Fruit fly (Drosophila melanogaster) whole organism, wandering third instar larva: Measurements from ENCODE around the gene Mocs1.
A peak's percentile ranks its signal among the peaks of the same experiment; 100 is the strongest.

Experiments used
- Abd-B ChIP-seq: fragments of >200 bp; optimal IDR thresholded peaks from 2 replicates; lab custom pipeline; 2017; ENCODE audit warnings: missing biosample characterization, missing genetic modification characterization
- Hr78 ChIP-seq: fragments of >200 bp; optimal IDR thresholded peaks from 2 replicates; lab custom pipeline; 2017; ENCODE audit warnings: missing biosample characterization, missing genetic modification characterization
- Myc ChIP-seq: fragments of >200 bp; optimal IDR thresholded peaks from 2 replicates; lab custom pipeline; 2017

dm6 chr3L:11064689-11065088, 5.6 kb upstream of the Mocs1 start, which contains the start of the genes CG32075, CG45101 and SuUR:
- TF ChIP-seq Abd-B (GFP tag; lab: Kevin White, UChicago) (no peak), Hr78 (GFP tag; lab: Kevin White, UChicago) (no peak), Myc (peak; percentile 98)
